Fruit fly (Drosophila melanogaster) Kc167 (cell line): ENCODE measurements around the gene CG3609.

Experiments used
- Myc ChIP-seq: fragments of >200 bp; optimal IDR thresholded peaks from 2 replicates; lab custom pipeline; 2017; ENCODE audit warnings: missing external identifiers
- insv ChIP-seq: fragments of >200 bp; optimal IDR thresholded peaks from 3 replicates; lab custom pipeline; 2018; ENCODE audit warnings: missing external identifiers
- ttk ChIP-seq: sonication (Bioruptor generic); optimal IDR thresholded peaks from 2 replicates; lab custom pipeline; 2017; ENCODE audit warnings: missing external identifiers

DNA sequence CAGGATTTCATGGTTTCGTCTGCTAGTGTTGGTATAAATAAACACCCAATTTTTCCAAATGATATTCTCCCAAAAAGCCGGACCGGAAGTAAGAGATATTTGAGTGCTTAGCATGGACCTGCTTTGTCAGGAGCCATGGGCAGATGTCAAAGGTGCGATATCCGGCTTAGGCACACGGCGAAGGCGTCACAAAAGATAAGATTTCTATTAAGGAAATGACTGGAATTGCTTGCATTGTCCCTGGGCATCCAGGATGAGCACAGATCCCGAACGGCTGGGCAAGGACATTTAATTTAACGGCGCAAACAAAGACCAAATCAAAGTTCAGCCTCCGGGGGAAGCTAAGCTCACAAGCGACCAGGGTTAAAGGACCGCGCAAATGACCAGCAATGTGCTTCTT lies 11.3 kb upstream of the CG3609 start, which contains the start of gene CG3557:
- TF ChIP-seq ttk (lab: Kevin White, UChicago) (no peak), Myc (lab: Kevin White, UChicago) (no peak), insv (lab: Kevin White, UChicago) (no peak)
